Fruit fly (Drosophila melanogaster) whole organism, adult: ENCODE results near the gene CG31538.

ENCODE experiments used
- CG11617 ChIP-seq: fragments of 200-800 bp; sonication (Bioruptor generic); optimal IDR thresholded peaks from 2 replicates; lab custom pipeline; 2017; ENCODE audit warnings: mild to moderate bottlenecking, missing biosample characterization, missing genetic modification reagents, missing genetic modification characterization
- CG12768 ChIP-seq: fragments of 200-800 bp; sonication (Bioruptor generic); optimal IDR thresholded peaks from 2 replicates; lab custom pipeline; 2017; ENCODE audit warnings: missing biosample characterization, missing genetic modification characterization, mild to moderate bottlenecking, moderate library complexity, missing genetic modification reagents
- CG14711 ChIP-seq: fragments of 200-800 bp; sonication (Bioruptor generic); optimal IDR thresholded peaks from 2 replicates; lab custom pipeline; 2018; ENCODE audit warnings: missing biosample characterization, mild to moderate bottlenecking, missing genetic modification characterization, moderate library complexity
- CG1620 ChIP-seq: fragments of 200-800 bp; sonication (Bioruptor generic); optimal IDR thresholded peaks from 2 replicates; lab custom pipeline; 2016; ENCODE audit warnings: missing biosample characterization, missing genetic modification characterization
- CG33017 ChIP-seq: fragments of 200-800 bp; sonication (Bioruptor generic); optimal IDR thresholded peaks from 2 replicates; lab custom pipeline; 2018; ENCODE audit warnings: missing biosample characterization, mild to moderate bottlenecking, missing genetic modification characterization, moderate library complexity
- CG5204 ChIP-seq: fragments of 200-800 bp; sonication (Bioruptor generic); optimal IDR thresholded peaks from 2 replicates; lab custom pipeline; 2016; ENCODE audit warnings: missing biosample characterization, missing genetic modification characterization
- CG7045 ChIP-seq: fragments of 200-800 bp; sonication (Bioruptor generic); optimal IDR thresholded peaks from 2 replicates; lab custom pipeline; 2017; ENCODE audit warnings: missing biosample characterization, mild to moderate bottlenecking, missing genetic modification characterization
- CG7101 ChIP-seq: fragments of 200-800 bp; sonication (Bioruptor generic); optimal IDR thresholded peaks from 2 replicates; lab custom pipeline; 2018; ENCODE audit warnings: missing biosample characterization, mild to moderate bottlenecking, missing genetic modification characterization, moderate library complexity
- Clk ChIP-seq: fragments of 200-800 bp; sonication (Bioruptor generic); optimal IDR thresholded peaks from 2 replicates; lab custom pipeline; 2017; ENCODE audit warnings: missing biosample characterization, missing genetic modification characterization
- Crg-1 ChIP-seq: fragments of 200-800 bp; sonication (Bioruptor generic); optimal IDR thresholded peaks from 2 replicates; lab custom pipeline; 2016; ENCODE audit warnings: missing biosample characterization, missing genetic modification characterization
- Hr96 ChIP-seq: fragments of 200-800 bp; sonication (Bioruptor generic); optimal IDR thresholded peaks from 2 replicates; lab custom pipeline; 2016; ENCODE audit warnings: missing biosample characterization, missing genetic modification characterization
- Mnt ChIP-seq: fragments of 200-800 bp; sonication (Bioruptor generic); optimal IDR thresholded peaks from 2 replicates; lab custom pipeline; 2016; ENCODE audit warnings: missing biosample characterization, mild to moderate bottlenecking, missing genetic modification characterization
- bab1 ChIP-seq: fragments of 200-800 bp; sonication (Bioruptor generic); optimal IDR thresholded peaks from 3 replicates; lab custom pipeline; 2019; ENCODE audit warnings: missing biosample characterization, mild to moderate bottlenecking, missing genetic modification characterization, moderate library complexity
- cic ChIP-seq: fragments of 200-800 bp; sonication (Bioruptor generic); optimal IDR thresholded peaks from 2 replicates; lab custom pipeline; 2017; ENCODE audit warnings: missing biosample characterization, mild to moderate bottlenecking, missing genetic modification characterization, moderate library complexity
- cnc ChIP-seq, 2 experiments: fragments of >200 bp; optimal IDR thresholded peaks; 2 replicates each; lab custom pipeline; 2017
- kay ChIP-seq: fragments of 200-800 bp; sonication (Bioruptor generic); peaks from one replicate; lab custom pipeline; 2016; ENCODE audit warnings: missing biosample characterization, missing genetic modification characterization, borderline replicate concordance
- ovo ChIP-seq: fragments of 200-800 bp; sonication (Bioruptor generic); optimal IDR thresholded peaks from 2 replicates; lab custom pipeline; 2016; ENCODE audit warnings: missing biosample characterization, missing genetic modification characterization
- pad ChIP-seq: fragments of 200-800 bp; sonication (Bioruptor generic); optimal IDR thresholded peaks from 3 replicates; lab custom pipeline; 2017; ENCODE audit warnings: missing biosample characterization, missing genetic modification characterization, mild to moderate bottlenecking, moderate library complexity, missing genetic modification reagents
- tj ChIP-seq: fragments of 200-800 bp; sonication (Bioruptor generic); optimal IDR thresholded peaks from 3 replicates; lab custom pipeline; 2017; ENCODE audit warnings: missing biosample characterization, mild to moderate bottlenecking, missing genetic modification characterization, moderate library complexity
- toe ChIP-seq: fragments of 200-800 bp; sonication (Bioruptor generic); optimal IDR thresholded peaks from 2 replicates; lab custom pipeline; 2016; ENCODE audit warnings: missing biosample characterization, missing genetic modification characterization

CG31538 gene

dm6 chr3R:5250530-5251242 is 26.9 kb downstream of the CG31538 start:
- TF ChIP-seq CG33017 (tag; lab: Kevin White, UChicago) (no peak), Hr96 (GFP tag; lab: Kevin White, UChicago) (no peak), Crg-1 (GFP tag; lab: Kevin White, UChicago) (no peak), ovo (GFP tag; lab: Kevin White, UChicago) (no peak), bab1 (GFP tag; lab: Kevin White, UChicago) (no peak), CG7101 (peak; percentile 35), CG14711 (tag; lab: Kevin White, UChicago) (no peak), CG1620 (GFP tag; lab: Kevin White, UChicago) (no peak), CG12768 (peak; percentile 62), tj (peak; percentile 48), toe (GFP tag; lab: Kevin White, UChicago) (no peak), CG7045 (GFP tag; lab: Kevin White, UChicago) (peak; percentile 37), cnc (optimal IDR thresholded peaks at IDR 0.05; lab: Kevin White, UChicago) (no peak), cic (GFP tag; lab: Kevin White, UChicago) (peak; percentile 61), Mnt (GFP tag; lab: Kevin White, UChicago) (peak; percentile 12), Clk (GFP tag; lab: Kevin White, UChicago) (no peak), kay (GFP tag; lab: Kevin White, UChicago) (no peak), pad (GFP tag; lab: Kevin White, UChicago) (no peak), CG5204 (no peak), CG11617 (GFP tag; lab: Kevin White, UChicago) (no peak)

dm6 chr3R:5249308-5249707 is 28.3 kb downstream of the CG31538 start:
- TF ChIP-seq CG7045 (GFP tag; lab: Kevin White, UChicago) (no peak), kay (GFP tag; lab: Kevin White, UChicago) (peak; percentile 93)

- TF ChIP-seq Crg-1 (GFP tag; lab: Kevin White, UChicago) = no peak
- no peak for TF ChIP-seq Mnt (GFP tag; lab: Kevin White, UChicago)
- TF ChIP-seq CG7045 (GFP tag; lab: Kevin White, UChicago) = no peak
- TF ChIP-seq toe (GFP tag; lab: Kevin White, UChicago) = no peak
- TF ChIP-seq Clk (GFP tag; lab: Kevin White, UChicago) = no peak
- no peak for TF ChIP-seq tj
- no peak for TF ChIP-seq kay (GFP tag; lab: Kevin White, UChicago)
- TF ChIP-seq CG14711 (tag; lab: Kevin White, UChicago) = no peak
- TF ChIP-seq CG5204 = no peak
- no peak for TF ChIP-seq pad (GFP tag; lab: Kevin White, UChicago)
- no peak for TF ChIP-seq CG1620 (GFP tag; lab: Kevin White, UChicago)
- TF ChIP-seq Hr96 (GFP tag; lab: Kevin White, UChicago) = no peak
- TF ChIP-seq CG12768 = no peak
- no peak for TF ChIP-seq cic (GFP tag; lab: Kevin White, UChicago)
- TF ChIP-seq cnc (optimal IDR thresholded peaks at IDR 0.05; lab: Kevin White, UChicago) = no peak
- no peak for TF ChIP-seq bab1 (GFP tag; lab: Kevin White, UChicago)
- TF ChIP-seq ovo (GFP tag; lab: Kevin White, UChicago) = no peak
- no peak for TF ChIP-seq CG11617 (GFP tag; lab: Kevin White, UChicago)
Observed at dm6 chr3R:5246950-5247349, 30.7 kb downstream of the CG31538 start.

- TF ChIP-seq bab1 (GFP tag; lab: Kevin White, UChicago) (no peak), Hr96 (GFP tag; lab: Kevin White, UChicago) (no peak), CG1620 (GFP tag; lab: Kevin White, UChicago) (no peak), toe (GFP tag; lab: Kevin White, UChicago) (no peak), CG7101 (no peak), CG7045 (GFP tag; lab: Kevin White, UChicago) (no peak), Clk (GFP tag; lab: Kevin White, UChicago) (no peak), CG12768 (no peak), Crg-1 (GFP tag; lab: Kevin White, UChicago) (no peak), ovo (GFP tag; lab: Kevin White, UChicago) (no peak), tj (no peak), CG14711 (tag; lab: Kevin White, UChicago) (no peak), cnc (optimal IDR thresholded peaks at IDR 0.05; lab: Kevin White, UChicago) (no peak), cic (GFP tag; lab: Kevin White, UChicago) (no peak), pad (GFP tag; lab: Kevin White, UChicago) (no peak), CG33017 (tag; lab: Kevin White, UChicago) (no peak), kay (GFP tag; lab: Kevin White, UChicago) (no peak)
Observed at dm6 chr3R:5240721-5241120, 36.9 kb downstream of the CG31538 start, which contains the start of gene CG33293. CG33293 (minus strand) TSS chr3R:5240735.

- no peak for TF ChIP-seq ovo (GFP tag; lab: Kevin White, UChicago)
- TF ChIP-seq CG11617 (GFP tag; lab: Kevin White, UChicago) = no peak
- no peak for TF ChIP-seq Crg-1 (GFP tag; lab: Kevin White, UChicago)
- no peak for TF ChIP-seq Mnt (GFP tag; lab: Kevin White, UChicago)
- TF ChIP-seq kay (GFP tag; lab: Kevin White, UChicago) = no peak
- no peak for TF ChIP-seq tj
- no peak for TF ChIP-seq cnc (optimal IDR thresholded peaks at IDR 0.05; lab: Kevin White, UChicago)
- no peak for TF ChIP-seq Hr96 (GFP tag; lab: Kevin White, UChicago)
- TF ChIP-seq bab1 (GFP tag; lab: Kevin White, UChicago) = no peak
- no peak for TF ChIP-seq CG14711 (tag; lab: Kevin White, UChicago)
- TF ChIP-seq CG5204 = no peak
Observed at dm6 chr3R:5237215-5237614, 40.4 kb downstream of the CG31538 start, which contains the start of gene rtp. rtp (minus strand) TSS chr3R:5237315.
